Worm (Caenorhabditis elegans): Measurements from ENCODE around the gene srx-73.

DNA sequence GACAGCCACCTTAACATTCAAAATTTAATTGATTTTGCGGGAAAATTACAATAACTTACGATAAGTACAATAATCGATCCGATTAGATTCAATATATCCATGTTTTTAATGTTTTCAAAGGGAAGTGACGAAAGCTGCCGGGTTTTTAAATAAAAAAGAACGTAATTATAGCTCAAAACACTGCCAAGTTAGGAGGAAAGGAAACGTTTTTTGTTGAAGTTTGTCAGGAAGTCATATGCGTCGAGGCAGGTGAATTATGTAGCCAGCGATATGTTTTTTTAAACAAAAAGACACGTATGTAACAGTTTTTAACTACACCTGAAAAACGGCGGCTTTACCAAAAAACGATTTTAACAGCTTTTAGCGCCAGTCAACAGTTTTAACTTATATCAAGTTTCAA lies at the start of gene srx-73:
- no peak for TF ChIP-seq ztf-29 (GFP tag; IDR thresholded peaks at IDR 0.05)
- no peak for TF ChIP-seq klf-2 (GFP tag; conservative IDR thresholded peaks at IDR 0.05)
- TF ChIP-seq tab-1 (GFP tag; IDR thresholded peaks at IDR 0.05), result no peak
- no peak for TF ChIP-seq ref-1 (GFP tag; conservative IDR thresholded peaks at IDR 0.05)
- no peak for TF ChIP-seq flt-1 (GFP tag; IDR thresholded peaks at IDR 0.05)
- no peak for TF ChIP-seq ztf-23 (GFP tag; IDR thresholded peaks at IDR 0.05)
- TF ChIP-seq med-1 (GFP tag; optimal IDR thresholded peaks at IDR 0.05; ENCODE audit: insufficient read depth), result no peak
- no peak for TF ChIP-seq T22C8.4 (GFP tag; IDR thresholded peaks at IDR 0.05)
- no peak for TF ChIP-seq cog-1 (tag; optimal IDR thresholded peaks at IDR 0.05)
